Fruit fly (Drosophila melanogaster) whole organism, embryonic: ENCODE measurements around the gene Lsd-1.

Source experiments
- Atf-2 ChIP-seq: fragments of 200-800 bp; sonication (Bioruptor generic); optimal IDR thresholded peaks from 2 replicates; lab custom pipeline; 2016; ENCODE audit warnings: missing biosample characterization, missing genetic modification characterization
- C15 ChIP-seq: fragments of 200-800 bp; sonication (Bioruptor generic); IDR thresholded peaks from 3 replicates; pipeline ENCODE4 v1.3.6; 2022; ENCODE audit warnings: missing biosample characterization, missing genetic modification characterization
- CG10979 ChIP-seq: fragments of 200-800 bp; sonication (Bioruptor generic); optimal IDR thresholded peaks from 2 replicates; lab custom pipeline; 2018; ENCODE audit warnings: missing biosample characterization, mild to moderate bottlenecking, missing genetic modification characterization, moderate library complexity
- CG11247 ChIP-seq: fragments of 200-800 bp; sonication (Bioruptor generic); IDR thresholded peaks from 2 replicates; pipeline ENCODE4 v1.3.6; 2022; ENCODE audit warnings: missing biosample characterization, missing genetic modification characterization
- CG12299 ChIP-seq: fragments of 200-800 bp; sonication (Bioruptor generic); optimal IDR thresholded peaks from 2 replicates; lab custom pipeline; 2018; ENCODE audit warnings: missing biosample characterization, mild to moderate bottlenecking, missing genetic modification characterization
- CG14441 ChIP-seq: fragments of 200-800 bp; sonication (Bioruptor generic); IDR thresholded peaks from 2 replicates; pipeline ENCODE4 v1.3.6; 2022; ENCODE audit warnings: missing biosample characterization, missing genetic modification characterization
- CG15514 ChIP-seq: fragments of 200-800 bp; sonication (Bioruptor generic); optimal IDR thresholded peaks from 3 replicates; lab custom pipeline; 2017; ENCODE audit warnings: missing biosample characterization, missing genetic modification characterization, mild to moderate bottlenecking, moderate library complexity, missing genetic modification reagents
- CG16779 ChIP-seq: fragments of 200-800 bp; sonication (Bioruptor generic); IDR thresholded peaks from 2 replicates; pipeline ENCODE4 v1.3.6; 2022; ENCODE audit warnings: missing biosample characterization, missing genetic modification characterization
- CG17912 ChIP-seq: fragments of 200-800 bp; sonication (Bioruptor generic); optimal IDR thresholded peaks from 2 replicates; lab custom pipeline; 2018; ENCODE audit warnings: missing biosample characterization, mild to moderate bottlenecking, missing genetic modification characterization
- CG18011 ChIP-seq: fragments of 200-800 bp; sonication (Bioruptor generic); optimal IDR thresholded peaks from 2 replicates; lab custom pipeline; 2017; ENCODE audit warnings: missing biosample characterization, missing genetic modification characterization, mild to moderate bottlenecking, moderate library complexity, missing genotype
- CG31365 ChIP-seq: fragments of 200-800 bp; sonication (Bioruptor generic); optimal IDR thresholded peaks from 2 replicates; lab custom pipeline; 2018; ENCODE audit warnings: missing biosample characterization, mild to moderate bottlenecking, missing genetic modification characterization
- CG34224 ChIP-seq: fragments of 200-800 bp; sonication (Bioruptor generic); IDR thresholded peaks from 3 replicates; pipeline ENCODE4 v1.3.6; 2022; ENCODE audit warnings: missing biosample characterization, missing genetic modification characterization; ENCODE audit not compliant: partially characterized antibody
- CG3838 ChIP-seq: fragments of 200-800 bp; sonication (Bioruptor generic); optimal IDR thresholded peaks from 3 replicates; lab custom pipeline; 2016; ENCODE audit warnings: missing biosample characterization, missing genetic modification characterization
- CG4360 ChIP-seq: fragments of 200-800 bp; sonication (Bioruptor generic); IDR thresholded peaks from 2 replicates; pipeline ENCODE4 v1.3.6; 2022; ENCODE audit warnings: missing biosample characterization, missing genetic modification characterization
- CG4424 ChIP-seq: fragments of 200-800 bp; sonication (Bioruptor generic); optimal IDR thresholded peaks from 3 replicates; lab custom pipeline; 2016; ENCODE audit warnings: missing biosample characterization, missing genetic modification characterization
- CG6854 ChIP-seq: fragments of 200-800 bp; sonication (Bioruptor generic); optimal IDR thresholded peaks from 3 replicates; lab custom pipeline; 2017; ENCODE audit warnings: missing biosample characterization, mild to moderate bottlenecking, missing genetic modification characterization
- CG7745 ChIP-seq: fragments of 200-800 bp; sonication (Bioruptor generic); optimal IDR thresholded peaks from 2 replicates; lab custom pipeline; 2018; ENCODE audit warnings: missing biosample characterization, mild to moderate bottlenecking, missing genetic modification characterization, moderate library complexity
- CG8388 ChIP-seq: fragments of 200-800 bp; sonication (Bioruptor generic); optimal IDR thresholded peaks from 2 replicates; lab custom pipeline; 2019; ENCODE audit warnings: missing biosample characterization, mild to moderate bottlenecking, missing genetic modification characterization, moderate library complexity
- CG8924 ChIP-seq: fragments of 200-800 bp; optimal IDR thresholded peaks from 3 replicates; lab custom pipeline; 2019; ENCODE audit warnings: missing biosample characterization, mild to moderate bottlenecking, missing genetic modification characterization, moderate library complexity
- CG9609 ChIP-seq: fragments of 200-800 bp; sonication (Bioruptor generic); optimal IDR thresholded peaks from 3 replicates; lab custom pipeline; 2016; ENCODE audit warnings: missing biosample characterization, missing genetic modification characterization
- CG9817 ChIP-seq: fragments of 200-800 bp; sonication (Bioruptor generic); optimal IDR thresholded peaks from 2 replicates; lab custom pipeline; 2018; ENCODE audit warnings: missing biosample characterization, mild to moderate bottlenecking, missing genetic modification characterization, moderate library complexity
- Dip3 ChIP-seq: fragments of 200-800 bp; sonication (Bioruptor generic); optimal IDR thresholded peaks from 3 replicates; lab custom pipeline; 2016; ENCODE audit warnings: missing biosample characterization, missing genetic modification characterization
- Hr51 ChIP-seq, 2 experiments: fragments of 200-800 bp; sonication (Bioruptor generic); optimal IDR thresholded peaks; 2 replicates in 1 of 2; 3 replicates in 1 of 2; lab custom pipeline; 2016 to 2018; ENCODE audit warnings: missing biosample characterization in 2 of 2, missing genetic modification characterization in 2 of 2, mild to moderate bottlenecking in 1 of 2, moderate library complexity in 1 of 2
- Neu2 ChIP-seq: fragments of 200-800 bp; sonication (Bioruptor generic); optimal IDR thresholded peaks from 3 replicates; lab custom pipeline; 2016; ENCODE audit warnings: missing biosample characterization, missing genetic modification characterization, borderline replicate concordance
- Nf-YA ChIP-seq: fragments of 200-800 bp; sonication (Bioruptor generic); IDR thresholded peaks from 2 replicates; pipeline ENCODE4 v1.3.6; 2022; ENCODE audit warnings: missing biosample characterization, missing genetic modification characterization
- Nf-YB ChIP-seq: fragments of 200-800 bp; sonication (Bioruptor generic); optimal IDR thresholded peaks from 3 replicates; lab custom pipeline; 2019; ENCODE audit warnings: missing biosample characterization, mild to moderate bottlenecking, missing genetic modification characterization, moderate library complexity
- Ptx1 ChIP-seq: fragments of 200-800 bp; sonication (Bioruptor generic); IDR thresholded peaks from 2 replicates; pipeline ENCODE4 v1.3.6; 2022; ENCODE audit warnings: missing biosample characterization, missing genetic modification characterization
- Scr ChIP-seq: fragments of 200-800 bp; sonication (Bioruptor generic); IDR thresholded peaks from 2 replicates; pipeline ENCODE4 v1.3.6; 2022; ENCODE audit warnings: missing biosample characterization, missing genetic modification characterization; ENCODE audit not compliant: partially characterized antibody
- ara ChIP-seq: fragments of 200-800 bp; sonication (Bioruptor generic); IDR thresholded peaks from 2 replicates; pipeline ENCODE4 v1.3.6; 2022; ENCODE audit warnings: missing biosample characterization, missing genetic modification characterization
- ash1 ChIP-seq: fragments of 200-800 bp; sonication (Bioruptor generic); optimal IDR thresholded peaks from 2 replicates; lab custom pipeline; 2018; ENCODE audit warnings: missing biosample characterization, mild to moderate bottlenecking, missing genetic modification characterization
- chinmo ChIP-seq: fragments of 200-800 bp; sonication (Bioruptor generic); IDR thresholded peaks from 4 replicates; pipeline ENCODE4 v1.3.6; 2022; ENCODE audit warnings: missing biosample characterization, missing genetic modification characterization; ENCODE audit not compliant: partially characterized antibody
- corto ChIP-seq: fragments of 200-800 bp; sonication (Bioruptor generic); optimal IDR thresholded peaks from 2 replicates; lab custom pipeline; 2016; ENCODE audit warnings: missing biosample characterization, mild to moderate bottlenecking, missing genetic modification characterization, moderate library complexity
- fu2 ChIP-seq: fragments of 200-800 bp; sonication (Bioruptor generic); optimal IDR thresholded peaks from 2 replicates; lab custom pipeline; 2016; ENCODE audit warnings: missing biosample characterization, missing genetic modification characterization
- grn ChIP-seq: fragments of 200-800 bp; sonication (Bioruptor generic); optimal IDR thresholded peaks from 3 replicates; lab custom pipeline; 2017; ENCODE audit warnings: missing biosample characterization, missing genetic modification characterization
- gro ChIP-seq: fragments of 200-800 bp; sonication (Bioruptor generic); optimal IDR thresholded peaks from 2 replicates; lab custom pipeline; 2016; ENCODE audit warnings: missing biosample characterization, missing genetic modification characterization
- hbn ChIP-seq: fragments of 200-800 bp; sonication (Bioruptor generic); IDR thresholded peaks from 2 replicates; pipeline ENCODE4 v1.3.6; 2022; ENCODE audit warnings: missing biosample characterization, missing genetic modification characterization; ENCODE audit not compliant: partially characterized antibody
- jumu ChIP-seq: fragments of 200-800 bp; sonication (Bioruptor generic); optimal IDR thresholded peaks from 3 replicates; lab custom pipeline; 2016; ENCODE audit warnings: missing biosample characterization, missing genetic modification characterization
- odd ChIP-seq: fragments of 200-800 bp; sonication (Bioruptor generic); optimal IDR thresholded peaks from 2 replicates; lab custom pipeline; 2017; ENCODE audit warnings: missing biosample characterization, mild to moderate bottlenecking, missing genetic modification characterization
- pfk ChIP-seq: fragments of 200-800 bp; sonication (Bioruptor generic); optimal IDR thresholded peaks from 2 replicates; lab custom pipeline; 2018; ENCODE audit warnings: missing biosample characterization, mild to moderate bottlenecking, missing genetic modification characterization, moderate library complexity
- phol ChIP-seq: fragments of 200-800 bp; sonication (Bioruptor generic); optimal IDR thresholded peaks from 3 replicates; lab custom pipeline; 2018; ENCODE audit warnings: missing biosample characterization, mild to moderate bottlenecking, missing genetic modification characterization, moderate library complexity
- prd ChIP-seq, 3 experiments: fragments of >200 bp in 2 of 3; fragments of 200-800 bp in 1 of 3; sonication (Bioruptor generic) in 1 of 3; optimal IDR thresholded peaks in 2 of 3; IDR thresholded peaks in 1 of 3; 2 replicates in 2 of 3; 3 replicates in 1 of 3; pipeline versions ENCODE4 v1.3.6 to Lab custom; 2017 to 2022; ENCODE audit warnings: missing biosample characterization in 1 of 3, missing genetic modification characterization in 1 of 3
- pros ChIP-seq: fragments of 200-800 bp; sonication (Bioruptor generic); optimal IDR thresholded peaks from 3 replicates; lab custom pipeline; 2019; ENCODE audit warnings: missing biosample characterization, mild to moderate bottlenecking, missing genetic modification characterization, moderate library complexity
- seq ChIP-seq: fragments of 200-800 bp; sonication (Bioruptor generic); IDR thresholded peaks from 2 replicates; pipeline ENCODE4 v1.3.6; 2022; ENCODE audit warnings: missing biosample characterization, missing genetic modification characterization
- sima ChIP-seq: fragments of 200-800 bp; sonication (Bioruptor generic); optimal IDR thresholded peaks from 2 replicates; lab custom pipeline; 2016; ENCODE audit warnings: missing biosample characterization, missing genetic modification characterization
- slou ChIP-seq: fragments of 200-800 bp; sonication (Bioruptor generic); optimal IDR thresholded peaks from 3 replicates; lab custom pipeline; 2016; ENCODE audit warnings: missing biosample characterization, missing genetic modification characterization
- toy ChIP-seq: fragments of 200-800 bp; sonication (Bioruptor generic); IDR thresholded peaks from 2 replicates; pipeline ENCODE4 v1.3.6; 2022; ENCODE audit warnings: missing biosample characterization, missing genetic modification characterization
- trem ChIP-seq: fragments of 200-800 bp; optimal IDR thresholded peaks from 3 replicates; lab custom pipeline; 2019; ENCODE audit warnings: missing biosample characterization, mild to moderate bottlenecking, missing genetic modification characterization, moderate library complexity
- wek ChIP-seq: fragments of 200-800 bp; sonication (Bioruptor generic); optimal IDR thresholded peaks from 3 replicates; lab custom pipeline; 2018; ENCODE audit warnings: missing biosample characterization, mild to moderate bottlenecking, missing genetic modification characterization, moderate library complexity
- yki ChIP-seq: fragments of >200 bp; optimal IDR thresholded peaks from 3 replicates; lab custom pipeline; 2018
- zen ChIP-seq: fragments of 200-800 bp; sonication (Bioruptor generic); optimal IDR thresholded peaks from 3 replicates; lab custom pipeline; 2018; ENCODE audit warnings: missing biosample characterization, mild to moderate bottlenecking, missing genetic modification characterization, moderate library complexity

Lsd-1 gene

DNA sequence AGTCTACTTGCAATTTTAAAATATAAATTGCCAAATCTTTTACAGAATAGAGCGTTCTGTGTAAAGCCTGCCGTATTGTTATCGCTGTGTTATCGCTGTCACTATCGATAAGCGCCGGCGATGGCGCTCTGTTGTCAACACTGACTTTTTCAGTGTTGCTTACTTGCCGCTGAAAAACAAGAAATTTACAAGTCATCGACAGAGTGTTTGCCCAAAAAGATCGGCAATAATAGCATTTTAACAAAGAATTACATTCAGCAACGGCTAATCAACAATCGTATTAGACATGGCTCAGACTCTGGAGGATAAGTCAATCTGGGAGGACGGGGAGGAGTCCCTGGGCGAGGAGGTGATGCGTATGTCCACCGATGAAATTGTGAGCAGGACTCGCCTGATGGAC, 10.9 kb upstream of the Lsd-1 start, which contains the start of the genes RanBP3 and Rpt5 (continued):
- TF ChIP-seq CG15514 (GFP tag; lab: Kevin White, UChicago) = peak; percentile 71
- peak; percentile 80 for TF ChIP-seq hbn (GFP tag; lab: Robert Waterston, UW)
- TF ChIP-seq Atf-2 (GFP tag; lab: Kevin White, UChicago) = peak; percentile 48
- TF ChIP-seq CG8388 (GFP tag; lab: Kevin White, UChicago) = no peak
- TF ChIP-seq ara (GFP tag; lab: Robert Waterston, UW) = peak; percentile 49; the same call in 1 of the 2 replicates
- TF ChIP-seq wek (GFP tag; lab: Kevin White, UChicago) = no peak
- TF ChIP-seq yki = no peak
- no peak for TF ChIP-seq CG31365
- no peak for TF ChIP-seq CG4360 (GFP tag; lab: Robert Waterston, UW)
- peak; percentile 32 for TF ChIP-seq corto (GFP tag; lab: Kevin White, UChicago)
- peak; percentile 69 for TF ChIP-seq Dip3 (GFP tag; lab: Kevin White, UChicago)
- peak; percentile 61 for TF ChIP-seq fu2 (GFP tag; lab: Kevin White, UChicago)
- peak; percentile 49 for TF ChIP-seq jumu (GFP tag; lab: Kevin White, UChicago)
- peak; percentile 61 for TF ChIP-seq phol (tag; lab: Kevin White, UChicago)
- no peak for TF ChIP-seq toy
- no peak for TF ChIP-seq CG3838 (GFP tag; lab: Kevin White, UChicago)
- no peak for TF ChIP-seq odd
- TF ChIP-seq pfk (GFP tag; lab: Kevin White, UChicago) = no peak
- TF ChIP-seq CG4424 (GFP tag; lab: Kevin White, UChicago) = peak; percentile 31
- TF ChIP-seq Scr = peak; percentile 81
- TF ChIP-seq CG17912 (GFP tag; lab: Kevin White, UChicago) = peak; percentile 7
- TF ChIP-seq CG14441 = peak; percentile 44; the same call in 1 of the 2 replicates
- TF ChIP-seq C15 (GFP tag; lab: Robert Waterston, UW) = no peak
- TF ChIP-seq trem (tag; lab: Kevin White, UChicago) = peak; percentile 34
- peak in 1 of 2 experiments; percentile 56 for TF ChIP-seq Hr51 (GFP tag; optimal IDR thresholded peaks at IDR 0.05; lab: Kevin White, UChicago)
- peak; percentile 92 for TF ChIP-seq CG34224 (GFP tag; lab: Robert Waterston, UW)
- peak; percentile 69; the same call in 1 of the 4 replicates for TF ChIP-seq chinmo (GFP tag; lab: Robert Waterston, UW)
- TF ChIP-seq CG18011 = peak; percentile 62
- no peak for TF ChIP-seq CG7745 (tag; lab: Kevin White, UChicago)
- 0 out of 2 replicates have a peak, but pooled peaks have one; percentile 9 for TF ChIP-seq Ptx1 (GFP tag; lab: Robert Waterston, UW)
- no peak for TF ChIP-seq sima (GFP tag; lab: Kevin White, UChicago)
- no peak for TF ChIP-seq seq (GFP tag; lab: Robert Waterston, UW)
- peak; percentile 65; the same call in 1 of the 2 replicates for TF ChIP-seq CG11247 (GFP tag; lab: Robert Waterston, UW)
- TF ChIP-seq Nf-YA = no peak; the same call in 1 of the 2 replicates
- TF ChIP-seq gro (GFP tag; lab: Kevin White, UChicago) = peak; percentile 70
- TF ChIP-seq CG9609 (GFP tag; lab: Kevin White, UChicago) = peak; percentile 59
- TF ChIP-seq CG10979 (tag; lab: Kevin White, UChicago) = peak; percentile 32
- TF ChIP-seq prd (optimal IDR thresholded peaks at IDR 0.05; lab: Kevin White, UChicago) = no peak
- TF ChIP-seq prd (GFP tag; IDR thresholded peaks at IDR 0.05; lab: Robert Waterston, UW) = peak; percentile 48; the same call in 2 of the 3 replicates
- TF ChIP-seq Neu2 (GFP tag; lab: Kevin White, UChicago) = peak; percentile 33
- no peak for TF ChIP-seq CG8924 (tag; lab: Kevin White, UChicago)
- no peak for TF ChIP-seq CG6854 (GFP tag; lab: Kevin White, UChicago)
- TF ChIP-seq slou = no peak
- TF ChIP-seq CG16779 = no peak
- TF ChIP-seq Nf-YB (GFP tag; lab: Kevin White, UChicago) = no peak
- peak; percentile 38 for TF ChIP-seq CG9817
- no peak for TF ChIP-seq grn (GFP tag; lab: Kevin White, UChicago)
- no peak for TF ChIP-seq zen (tag; lab: Kevin White, UChicago)
- no peak for TF ChIP-seq ash1 (GFP tag; lab: Kevin White, UChicago)
- TF ChIP-seq CG12299 = no peak
- TF ChIP-seq pros (GFP tag; lab: Kevin White, UChicago) = no peak
